Worm (Caenorhabditis elegans): Measurements from ENCODE around the gene ZK1290.7.

ZK1290.7 gene

DNA sequence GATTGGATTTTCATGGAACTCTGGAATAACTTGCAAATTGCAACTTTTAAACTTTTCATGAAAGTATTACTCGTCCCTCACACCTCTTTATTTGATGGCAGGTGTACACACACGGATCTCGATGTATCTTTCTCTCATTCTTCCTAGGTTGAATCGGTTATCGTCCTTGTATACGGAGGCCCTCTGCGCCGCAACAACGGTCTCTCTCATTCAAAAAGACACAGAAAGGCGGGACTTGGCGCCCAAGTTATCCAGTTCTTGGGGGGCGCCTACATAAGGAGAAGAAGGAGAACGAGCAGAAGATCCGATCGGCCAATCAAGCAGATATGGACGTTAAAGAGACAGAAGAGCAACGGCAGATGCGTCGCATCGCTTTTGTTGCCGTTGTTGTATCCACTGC lies 18.4 kb upstream of the ZK1290.7 start, which contains the start of gene rol-8:
TSS of gene rol-8 (plus strand) at position 301 of the 400 bp plus-strand sequence.
- TF ChIP-seq ces-1 (GFP tag; optimal IDR thresholded peaks at IDR 0.05) = no peak
- no peak for TF ChIP-seq cnd-1 (tag; optimal IDR thresholded peaks at IDR 0.05)
- no peak for TF ChIP-seq blmp-1 (tag; optimal IDR thresholded peaks at IDR 0.05)
- no peak for TF ChIP-seq nhr-237 (tag; optimal IDR thresholded peaks at IDR 0.05)
- no peak for TF ChIP-seq hlh-1 (tag; optimal IDR thresholded peaks at IDR 0.05)
- no peak for TF ChIP-seq nhr-12 (tag; optimal IDR thresholded peaks at IDR 0.05)
- TF ChIP-seq mep-1 (tag; optimal IDR thresholded peaks at IDR 0.05) = no peak
- no peak for TF ChIP-seq nhr-28 (tag; optimal IDR thresholded peaks at IDR 0.05)
- no peak for TF ChIP-seq elt-3 (tag; optimal IDR thresholded peaks at IDR 0.05)

DNA sequence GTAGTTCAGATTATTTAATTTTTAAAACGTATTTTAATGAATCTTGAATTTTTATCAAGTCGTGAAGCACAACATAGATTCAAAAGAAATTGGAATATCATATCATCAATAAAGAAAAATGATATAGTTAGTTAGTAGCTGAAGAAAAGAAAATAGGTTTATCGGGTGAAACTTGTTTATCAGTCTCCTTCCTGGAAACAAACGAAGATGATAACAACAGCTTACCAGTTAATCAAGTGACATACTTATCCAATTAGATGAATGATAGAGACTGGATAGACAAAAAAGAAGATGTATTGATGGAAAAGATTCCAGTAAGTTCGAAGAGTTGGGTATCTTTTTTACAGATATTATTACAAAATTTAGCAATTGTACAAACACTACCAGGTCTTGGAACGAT lies 17.6 kb upstream of the ZK1290.7 start:
- TF ChIP-seq lin-32 (GFP tag; optimal IDR thresholded peaks at IDR 0.05) (no peak), ztf-11 (tag; optimal IDR thresholded peaks at IDR 0.05) (no peak), snpc-4 (tag; optimal IDR thresholded peaks at IDR 0.05) (no peak)

DNA sequence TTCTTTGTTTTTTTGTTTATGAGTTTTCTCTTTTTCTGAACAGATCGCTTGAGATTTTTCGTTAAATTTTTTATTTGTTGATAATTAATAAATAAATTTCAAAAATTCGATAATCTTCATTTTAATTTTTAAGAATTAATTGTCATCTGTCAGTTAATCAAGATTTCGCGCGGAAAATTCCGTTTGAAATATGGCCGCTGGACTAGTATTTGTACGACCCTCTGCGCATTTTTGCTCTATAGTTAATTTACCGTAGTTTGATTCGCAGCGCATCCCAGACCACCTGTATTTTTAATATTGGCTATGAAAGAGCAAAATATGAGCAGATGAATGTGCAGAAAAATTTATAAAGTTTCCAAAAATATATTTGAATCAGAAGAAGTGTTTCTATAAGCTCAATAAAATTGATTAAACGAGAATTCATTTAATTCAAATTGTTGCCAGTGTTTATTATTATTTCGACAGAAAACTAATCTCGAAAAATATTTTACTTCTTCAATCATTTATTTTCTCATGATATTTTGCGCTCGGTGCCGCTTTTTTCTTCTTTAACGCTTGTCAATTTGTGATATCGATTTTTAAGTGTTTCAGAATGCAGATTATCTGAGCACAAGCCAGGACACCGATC lies 12.4 kb upstream of the ZK1290.7 start, which contains the start of gene nfi-1:
TSS of gene nfi-1 (plus strand) at position 578 of the 628 bp plus-strand sequence.
- no peak for TF ChIP-seq mab-5 (tag; optimal IDR thresholded peaks at IDR 0.05)
- TF ChIP-seq mep-1 (tag; optimal IDR thresholded peaks at IDR 0.05) = peak; percentile 67
- no peak for TF ChIP-seq ham-2 (GFP tag; optimal IDR thresholded peaks at IDR 0.05)
- TF ChIP-seq nhr-28 (tag; optimal IDR thresholded peaks at IDR 0.05) = no peak
- no peak for TF ChIP-seq zip-8 (tag; optimal IDR thresholded peaks at IDR 0.05)
- TF ChIP-seq drap-1 (GFP tag; optimal IDR thresholded peaks at IDR 0.05) = no peak
- no peak for TF ChIP-seq ceh-43 (GFP tag; optimal IDR thresholded peaks at IDR 0.05)
- no peak for TF ChIP-seq unc-39 (tag; optimal IDR thresholded peaks at IDR 0.05)
- no peak for TF ChIP-seq flh-1 (GFP tag; optimal IDR thresholded peaks at IDR 0.05)
- no peak for TF ChIP-seq sem-2 (GFP tag; optimal IDR thresholded peaks at IDR 0.05)
- no peak for TF ChIP-seq nhr-12 (tag; optimal IDR thresholded peaks at IDR 0.05)
- TF ChIP-seq ztf-11 (tag; optimal IDR thresholded peaks at IDR 0.05) = no peak
- no peak for TF ChIP-seq ces-1 (GFP tag; optimal IDR thresholded peaks at IDR 0.05)
- TF ChIP-seq bed-3 (GFP tag; optimal IDR thresholded peaks at IDR 0.05) = no peak
- TF ChIP-seq elt-1 (tag; optimal IDR thresholded peaks at IDR 0.05; ENCODE audit: borderline replicate concordance, insufficient read depth) = no peak
- no peak for TF ChIP-seq M03D4.4 (tag; optimal IDR thresholded peaks at IDR 0.05)
- no peak for TF ChIP-seq tbx-8 (GFP tag; optimal IDR thresholded peaks at IDR 0.05)
- TF ChIP-seq nhr-76 (tag; optimal IDR thresholded peaks at IDR 0.05) = no peak
- TF ChIP-seq pha-4 (tag; optimal IDR thresholded peaks at IDR 0.05) = no peak
- TF ChIP-seq lin-32 (GFP tag; optimal IDR thresholded peaks at IDR 0.05) = no peak
- TF ChIP-seq cnd-1 (tag; optimal IDR thresholded peaks at IDR 0.05) = no peak
- no peak for TF ChIP-seq blmp-1 (tag; optimal IDR thresholded peaks at IDR 0.05)
- no peak for TF ChIP-seq unc-120 (tag; optimal IDR thresholded peaks at IDR 0.05; ENCODE audit: poor library complexity, severe bottlenecking)
- TF ChIP-seq unc-62 (GFP tag; optimal IDR thresholded peaks at IDR 0.05) = no peak
- TF ChIP-seq hlh-1 (tag; optimal IDR thresholded peaks at IDR 0.05) = peak; percentile 10
- no peak for TF ChIP-seq sptf-1 (tag; optimal IDR thresholded peaks at IDR 0.05)
- no peak for TF ChIP-seq ceh-83 (GFP tag; optimal IDR thresholded peaks at IDR 0.05)
- no peak for TF ChIP-seq lin-13 (tag; optimal IDR thresholded peaks at IDR 0.05)
- TF ChIP-seq lsy-2 (tag; optimal IDR thresholded peaks at IDR 0.05) = peak; percentile 82
- no peak for TF ChIP-seq elt-3 (tag; optimal IDR thresholded peaks at IDR 0.05)
- TF ChIP-seq ceh-39 (tag; optimal IDR thresholded peaks at IDR 0.05) = peak; percentile 8

DNA sequence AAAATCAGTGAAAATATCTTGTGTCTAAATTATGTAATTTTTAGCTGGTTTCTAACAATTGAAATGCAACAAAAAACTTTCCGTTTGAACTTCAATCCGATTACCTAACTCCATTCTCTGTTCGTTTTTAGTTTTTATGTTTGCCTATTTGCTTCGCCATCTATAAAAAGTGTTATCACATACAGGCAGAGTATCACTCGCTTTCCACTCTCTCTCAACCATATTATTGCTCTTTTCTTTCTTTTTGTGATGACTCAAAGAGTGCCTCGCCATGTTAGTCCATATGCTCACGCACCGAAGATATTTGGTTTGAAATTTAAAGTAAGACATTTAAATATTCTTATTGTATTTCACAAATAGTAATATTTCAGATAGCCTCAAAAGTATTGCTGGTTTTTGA lies 9.6 kb upstream of the ZK1290.7 start, which contains the start of gene ZK1290.13:
TSS of gene ZK1290.13 (plus strand) at position 73 of the 400 bp plus-strand sequence.
- TF ChIP-seq nhr-76 (tag; optimal IDR thresholded peaks at IDR 0.05) = no peak

DNA sequence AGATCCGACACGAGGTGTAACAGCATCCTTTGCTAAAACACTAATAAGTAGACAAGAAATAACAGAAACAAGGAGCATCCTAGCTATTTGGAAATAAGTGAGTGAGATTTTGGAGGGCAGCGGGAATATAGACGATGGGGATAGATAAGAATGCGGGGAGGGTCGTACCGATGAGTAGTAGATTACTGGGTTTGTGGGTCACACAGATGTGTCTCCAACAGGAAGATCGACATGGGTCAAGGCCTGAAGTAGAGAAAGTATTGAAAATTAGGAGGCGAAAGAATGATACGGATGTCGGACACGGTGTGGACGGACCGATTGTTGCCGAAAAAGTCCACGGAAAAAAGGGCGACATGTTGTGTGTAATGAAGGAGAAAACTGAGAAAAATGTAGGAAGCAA lies 9.0 kb upstream of the ZK1290.7 start, which contains the start of gene wrt-10:
TSS of gene wrt-10 (minus strand) at position 195 of the 400 bp plus-strand sequence.
- TF ChIP-seq ceh-83 (GFP tag; optimal IDR thresholded peaks at IDR 0.05) (no peak), cnd-1 (tag; optimal IDR thresholded peaks at IDR 0.05) (no peak), mep-1 (tag; optimal IDR thresholded peaks at IDR 0.05) (no peak), elt-1 (tag; optimal IDR thresholded peaks at IDR 0.05; ENCODE audit: borderline replicate concordance, insufficient read depth) (peak; percentile 82), sptf-1 (tag; optimal IDR thresholded peaks at IDR 0.05) (no peak)
